Worm (Caenorhabditis elegans) whole organism, young adult: Measurements from ENCODE around the gene T04C9.2.

Experiments used
- ZK185.1 ChIP-seq: sonication (generic microtip); optimal IDR thresholded peaks from 2 replicates; lab custom pipeline; 2016; ENCODE audit warnings: mild to moderate bottlenecking, missing genetic modification characterization, missing compliant biosample characterization; ENCODE audit not compliant: poor library complexity, severe bottlenecking
- ama-1 ChIP-seq, 3 experiments: fragments of 150-350 bp in 1 of 3; sonication (generic microtip) in 2 of 3; optimal IDR thresholded peaks; 2 replicates each; lab custom pipeline; 2014 to 2018; ENCODE audit warnings: missing biosample characterization in 2 of 3, missing genetic modification characterization in 2 of 3, missing genetic modification reagents in 2 of 3
- ceh-58 ChIP-seq: fragments of 200-800 bp; sonication (Bioruptor generic); IDR thresholded peaks from 2 replicates; pipeline ENCODE4 v1.3.6; 2022; ENCODE audit warnings: missing genetic modification characterization, missing compliant biosample characterization
- madf-8 ChIP-seq: fragments of 200-800 bp; sonication (Bioruptor generic); conservative IDR thresholded peaks from 2 replicates; pipeline ENCODE4 v1.3.6; 2022; ENCODE audit warnings: missing genetic modification reagents, missing genetic modification characterization, missing compliant biosample characterization
- somi-1 ChIP-seq: fragments of 200-800 bp; sonication (Bioruptor generic); optimal IDR thresholded peaks from 2 replicates; lab custom pipeline; 2018; ENCODE audit warnings: mild to moderate bottlenecking, missing genetic modification characterization, missing compliant biosample characterization
- ztf-6 ChIP-seq: fragments of 200-800 bp; sonication (Bioruptor generic); IDR thresholded peaks from 2 replicates; pipeline ENCODE4 v1.3.6; 2022; ENCODE audit warnings: missing genetic modification reagents, missing genetic modification characterization, missing compliant biosample characterization

- TF ChIP-seq ama-1 (optimal IDR thresholded peaks at IDR 0.05; lab: Kevin White, UChicago), result no peak
- no peak for TF ChIP-seq ama-1 (GFP tag; optimal IDR thresholded peaks at IDR 0.05; lab: Kevin White, UChicago)
- no peak for TF ChIP-seq ceh-58
- no peak for TF ChIP-seq ZK185.1
- TF ChIP-seq ztf-6 (GFP tag; lab: Robert Waterston, UW), result no peak
- TF ChIP-seq madf-8 (GFP tag; lab: Robert Waterston, UW), result no peak
- no peak for TF ChIP-seq somi-1 (GFP tag; lab: Kevin White, UChicago)
These were observed 16.5 kb upstream of the T04C9.2 start, which contains the start of gene mlp-1 for ce11 chrIII:5975005-5975730.
